Worm (Caenorhabditis elegans) whole organism, L3 larva: ENCODE measurements around the gene acly-2.

ENCODE experiments used
- R02D3.7 ChIP-seq: fragments of 150-350 bp; optimal IDR thresholded peaks from 2 replicates; lab custom pipeline; 2014; ENCODE audit warnings: missing biosample characterization, missing genetic modification characterization
- aly-2 ChIP-seq: fragments of 150-350 bp; optimal IDR thresholded peaks from 2 replicates; lab custom pipeline; 2014; ENCODE audit warnings: missing biosample characterization, missing genetic modification characterization
- ama-1 ChIP-seq: fragments of 150-350 bp; optimal IDR thresholded peaks from 2 replicates; lab custom pipeline; 2018
- ceh-28 ChIP-seq: fragments of 150-350 bp; optimal IDR thresholded peaks from 2 replicates; lab custom pipeline; 2014; ENCODE audit warnings: missing biosample characterization, missing genetic modification reagents, missing genetic modification characterization
- ceh-82 ChIP-seq: fragments of 150-350 bp; optimal IDR thresholded peaks from 2 replicates; lab custom pipeline; 2014; ENCODE audit warnings: missing biosample characterization, missing genetic modification characterization
- ceh-9 ChIP-seq: sonication (generic microtip); optimal IDR thresholded peaks from 2 replicates; lab custom pipeline; 2018; ENCODE audit warnings: missing biosample characterization, missing genetic modification characterization
- daf-12 ChIP-seq: fragments of 150-350 bp; optimal IDR thresholded peaks from 2 replicates; lab custom pipeline; 2014; ENCODE audit warnings: missing biosample characterization, missing genetic modification reagents, missing genetic modification characterization
- egl-27 ChIP-seq: sonication (generic microtip); optimal IDR thresholded peaks from 4 replicates; lab custom pipeline; 2017; ENCODE audit warnings: missing biosample characterization, missing genetic modification reagents, missing genetic modification characterization
- elt-1 ChIP-seq: fragments of 150-350 bp; optimal IDR thresholded peaks from 2 replicates; lab custom pipeline; 2014; ENCODE audit warnings: missing biosample characterization, missing genetic modification characterization
- elt-2 ChIP-seq: sonication (generic microtip); optimal IDR thresholded peaks from 2 replicates; lab custom pipeline; 2016; ENCODE audit warnings: missing genetic modification reagents, mild to moderate bottlenecking, missing genetic modification characterization, missing compliant biosample characterization
- elt-3 ChIP-seq, 3 experiments: fragments of 150-350 bp in 1 of 3; sonication (generic microtip) in 2 of 3; optimal IDR thresholded peaks; 2 replicates in 2 of 3; 4 replicates in 1 of 3; lab custom pipeline; 2014 to 2017; ENCODE audit warnings: missing biosample characterization in 3 of 3, missing genetic modification characterization in 3 of 3
- eor-1 ChIP-seq, 2 experiments: fragments of 150-350 bp; optimal IDR thresholded peaks; 2 replicates each; lab custom pipeline; 2014 to 2018; ENCODE audit warnings: missing biosample characterization in 2 of 2, missing genetic modification characterization in 2 of 2
- fos-1 ChIP-seq: fragments of 150-350 bp; optimal IDR thresholded peaks from 2 replicates; lab custom pipeline; 2014; ENCODE audit warnings: missing biosample characterization, missing genetic modification characterization
- jun-1 ChIP-seq: fragments of 150-350 bp; optimal IDR thresholded peaks from 2 replicates; lab custom pipeline; 2014; ENCODE audit warnings: missing biosample characterization, missing genetic modification reagents, missing genetic modification characterization
- lin-39 ChIP-seq: fragments of 150-350 bp; optimal IDR thresholded peaks from 2 replicates; lab custom pipeline; 2018; ENCODE audit warnings: missing biosample characterization, missing genetic modification reagents, missing genetic modification characterization
- lsy-12 ChIP-seq: sonication (generic microtip); optimal IDR thresholded peaks from 2 replicates; lab custom pipeline; 2016; ENCODE audit warnings: mild to moderate bottlenecking, missing genetic modification characterization, missing compliant biosample characterization
- mdl-1 ChIP-seq: fragments of 150-350 bp; optimal IDR thresholded peaks from 2 replicates; lab custom pipeline; 2014; ENCODE audit warnings: missing biosample characterization, missing genetic modification characterization
- nfya-1 ChIP-seq: sonication (generic microtip); optimal IDR thresholded peaks from 2 replicates; lab custom pipeline; 2017; ENCODE audit warnings: missing genetic modification characterization, mild to moderate bottlenecking, missing compliant biosample characterization, antibody characterized with exemption, moderate library complexity; ENCODE audit not compliant: insufficient read depth
- nhr-11 ChIP-seq: fragments of 150-350 bp; optimal IDR thresholded peaks from 2 replicates; lab custom pipeline; 2014; ENCODE audit warnings: missing biosample characterization, missing genetic modification characterization
- nhr-12 ChIP-seq: fragments of 150-350 bp; optimal IDR thresholded peaks from 2 replicates; lab custom pipeline; 2014; ENCODE audit warnings: missing biosample characterization, missing genetic modification characterization
- nhr-23 ChIP-seq: fragments of 150-350 bp; optimal IDR thresholded peaks from 2 replicates; lab custom pipeline; 2014; ENCODE audit warnings: missing biosample characterization, missing genetic modification reagents, missing genetic modification characterization
- nhr-25 ChIP-seq: sonication (generic microtip); optimal IDR thresholded peaks from 2 replicates; lab custom pipeline; 2017; ENCODE audit warnings: missing biosample characterization, missing genetic modification characterization
- nhr-28 ChIP-seq: fragments of 150-350 bp; optimal IDR thresholded peaks from 2 replicates; lab custom pipeline; 2014; ENCODE audit warnings: missing biosample characterization, missing genetic modification characterization
- nhr-43 ChIP-seq: sonication (generic microtip); optimal IDR thresholded peaks from 2 replicates; lab custom pipeline; 2016; ENCODE audit warnings: mild to moderate bottlenecking, missing genetic modification characterization, missing compliant biosample characterization; ENCODE audit not compliant: poor library complexity, severe bottlenecking
- nhr-67 ChIP-seq: fragments of 150-350 bp; optimal IDR thresholded peaks from 2 replicates; lab custom pipeline; 2014; ENCODE audit warnings: missing biosample characterization, missing genetic modification characterization
- nhr-76 ChIP-seq: fragments of 150-350 bp; sonication (generic microtip); optimal IDR thresholded peaks from 5 replicates; lab custom pipeline; 2014; ENCODE audit warnings: missing biosample characterization, missing genetic modification characterization
- nhr-77 ChIP-seq: fragments of 150-350 bp; optimal IDR thresholded peaks from 2 replicates; lab custom pipeline; 2014; ENCODE audit warnings: missing biosample characterization, missing genetic modification characterization
- pha-4 ChIP-seq: fragments of 150-350 bp; optimal IDR thresholded peaks from 2 replicates; lab custom pipeline; 2014; ENCODE audit warnings: missing biosample characterization, missing genetic modification reagents, missing genetic modification characterization
- pqm-1 ChIP-seq: fragments of 150-350 bp; optimal IDR thresholded peaks from 2 replicates; lab custom pipeline; 2017; ENCODE audit warnings: missing biosample characterization, missing genetic modification characterization, inconsistent platforms
- skn-1 ChIP-seq: fragments of 150-350 bp; optimal IDR thresholded peaks from 2 replicates; lab custom pipeline; 2014; ENCODE audit warnings: missing biosample characterization, missing genetic modification characterization
- tbx-2 ChIP-seq: sonication (generic microtip); optimal IDR thresholded peaks from 2 replicates; lab custom pipeline; 2016; ENCODE audit warnings: mild to moderate bottlenecking, missing genetic modification characterization, missing compliant biosample characterization
- unc-39 ChIP-seq: sonication (generic microtip); optimal IDR thresholded peaks from 4 replicates; lab custom pipeline; 2017; ENCODE audit warnings: missing biosample characterization, missing genetic modification characterization
- unc-62 ChIP-seq: fragments of 150-350 bp; sonication (generic microtip); optimal IDR thresholded peaks from 4 replicates; lab custom pipeline; 2014; ENCODE audit warnings: missing biosample characterization, missing genetic modification reagents, missing genetic modification characterization
- zag-1 ChIP-seq: fragments of 150-350 bp; optimal IDR thresholded peaks from 2 replicates; lab custom pipeline; 2014; ENCODE audit warnings: missing biosample characterization, missing genetic modification characterization
- ztf-11 ChIP-seq: fragments of 150-350 bp; optimal IDR thresholded peaks from 2 replicates; lab custom pipeline; 2014; ENCODE audit warnings: missing biosample characterization, missing genetic modification characterization

Gene acly-2

ce11 chrV:13081197-13081747 is 35.0 kb upstream of the acly-2 start:
- TF ChIP-seq pqm-1 (tag; lab: Kevin White, UChicago) (peak; percentile 64), unc-62 (GFP tag; lab: Kevin White, UChicago) (peak; percentile 55), nhr-67 (tag; lab: Kevin White, UChicago) (no peak), jun-1 (peak; percentile 79), unc-39 (tag; lab: Kevin White, UChicago) (no peak), zag-1 (tag; lab: Kevin White, UChicago) (no peak), fos-1 (no peak), tbx-2 (peak; percentile 64), elt-3 (tag; optimal IDR thresholded peaks at IDR 0.05; lab: Kevin White, UChicago) (peak; percentile 39 to 80 (median 78)), daf-12 (no peak), elt-1 (tag; lab: Kevin White, UChicago) (peak; percentile 91), nhr-23 (tag; lab: Kevin White, UChicago) (peak; percentile 97), nhr-25 (tag; lab: Kevin White, UChicago) (peak; percentile 99), elt-2 (tag; lab: Kevin White, UChicago) (peak; percentile 66), egl-27 (tag; lab: Kevin White, UChicago) (no peak), ztf-11 (no peak), nhr-43 (tag; lab: Kevin White, UChicago) (peak; percentile 97), nfya-1 (tag; lab: Kevin White, UChicago) (no peak), lsy-12 (tag; lab: Kevin White, UChicago) (peak; percentile 62), nhr-76 (tag; lab: Kevin White, UChicago) (peak; percentile 3), R02D3.7 (tag; lab: Kevin White, UChicago) (peak; percentile 18), mdl-1 (tag; lab: Kevin White, UChicago) (peak; percentile 84), ceh-28 (tag; lab: Kevin White, UChicago) (peak; percentile 52), nhr-77 (tag; lab: Kevin White, UChicago) (peak; percentile 19)

ce11 chrV:13082442-13083126 is 33.7 kb upstream of the acly-2 start, which contains the start of gene C34B4.2:
Gene C34B4.2, plus strand, starts transcription at chrV:13083055.
- TF ChIP-seq elt-2 (tag; lab: Kevin White, UChicago) (peak; percentile 88), pqm-1 (tag; lab: Kevin White, UChicago) (peak; percentile 27), nhr-25 (tag; lab: Kevin White, UChicago) (no peak), skn-1 (tag; lab: Kevin White, UChicago) (no peak), lin-39 (tag; lab: Kevin White, UChicago) (peak; percentile 77), ceh-9 (tag; lab: Kevin White, UChicago) (no peak), nhr-11 (tag; lab: Kevin White, UChicago) (peak; percentile 63), lsy-12 (tag; lab: Kevin White, UChicago) (peak; percentile 13), aly-2 (tag; lab: Kevin White, UChicago) (no peak), nfya-1 (tag; lab: Kevin White, UChicago) (peak; percentile 60), nhr-28 (tag; lab: Kevin White, UChicago) (no peak), ama-1 (lab: Kevin White, UChicago) (peak; percentile 29), fos-1 (no peak), unc-39 (tag; lab: Kevin White, UChicago) (no peak), tbx-2 (peak; percentile 53), mdl-1 (tag; lab: Kevin White, UChicago) (no peak), nhr-67 (tag; lab: Kevin White, UChicago) (no peak), elt-1 (tag; lab: Kevin White, UChicago) (peak; percentile 16), nhr-12 (tag; lab: Kevin White, UChicago) (no peak), ceh-82 (no peak), pha-4 (tag; lab: Kevin White, UChicago) (peak; percentile 96), jun-1 (peak; percentile 4), unc-62 (GFP tag; lab: Kevin White, UChicago) (no peak), nhr-76 (tag; lab: Kevin White, UChicago) (no peak), nhr-43 (tag; lab: Kevin White, UChicago) (peak; percentile 5), eor-1 (tag; optimal IDR thresholded peaks at IDR 0.05; lab: Kevin White, UChicago) (no peak)
